Worm (Caenorhabditis elegans) whole organism, late embryonic: Measurements from ENCODE around the gene F26F2.7.

Experiments
- dve-1 ChIP-seq: sonication (generic microtip); optimal IDR thresholded peaks from 2 replicates; lab custom pipeline; 2017; ENCODE audit warnings: antibody characterized with exemption, mild to moderate bottlenecking, missing genetic modification characterization, missing compliant biosample characterization
- rnt-1 ChIP-seq: sonication (generic microtip); optimal IDR thresholded peaks from 2 replicates; lab custom pipeline; 2016; ENCODE audit warnings: missing genetic modification characterization, missing compliant biosample characterization

Gene F26F2.7

DNA sequence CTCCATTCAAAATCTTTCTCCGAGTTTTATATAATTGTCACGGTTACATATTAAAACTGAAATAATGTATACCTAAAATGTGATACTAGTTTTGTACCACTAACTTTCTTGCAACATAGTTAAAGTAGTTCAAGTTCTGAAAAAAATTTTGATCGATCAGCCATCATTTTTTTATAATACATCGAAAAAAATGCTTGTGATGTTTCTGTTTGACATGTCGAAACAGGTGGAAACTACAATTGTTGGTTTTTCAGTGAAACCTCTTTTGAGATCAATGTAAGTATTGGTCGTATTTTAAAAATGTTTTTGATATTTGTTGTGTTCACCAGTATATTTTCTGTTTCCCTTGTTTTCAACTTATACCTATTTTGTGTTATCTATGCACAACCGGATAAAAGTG is 58.5 kb downstream of the F26F2.7 start, which contains the start of gene srxa-14:
TSS of gene srxa-14 (plus strand) at position 301 of the 400 bp plus-strand sequence.
- TF ChIP-seq dve-1 (tag; lab: Kevin White, UChicago) (no peak), rnt-1 (tag; lab: Kevin White, UChicago) (no peak)
